Fruit fly (Drosophila melanogaster): Measurements from ENCODE around the gene CG14435.
A peak's percentile ranks its signal among the peaks of the same experiment; 100 is the strongest.

Gene CG14435

DNA sequence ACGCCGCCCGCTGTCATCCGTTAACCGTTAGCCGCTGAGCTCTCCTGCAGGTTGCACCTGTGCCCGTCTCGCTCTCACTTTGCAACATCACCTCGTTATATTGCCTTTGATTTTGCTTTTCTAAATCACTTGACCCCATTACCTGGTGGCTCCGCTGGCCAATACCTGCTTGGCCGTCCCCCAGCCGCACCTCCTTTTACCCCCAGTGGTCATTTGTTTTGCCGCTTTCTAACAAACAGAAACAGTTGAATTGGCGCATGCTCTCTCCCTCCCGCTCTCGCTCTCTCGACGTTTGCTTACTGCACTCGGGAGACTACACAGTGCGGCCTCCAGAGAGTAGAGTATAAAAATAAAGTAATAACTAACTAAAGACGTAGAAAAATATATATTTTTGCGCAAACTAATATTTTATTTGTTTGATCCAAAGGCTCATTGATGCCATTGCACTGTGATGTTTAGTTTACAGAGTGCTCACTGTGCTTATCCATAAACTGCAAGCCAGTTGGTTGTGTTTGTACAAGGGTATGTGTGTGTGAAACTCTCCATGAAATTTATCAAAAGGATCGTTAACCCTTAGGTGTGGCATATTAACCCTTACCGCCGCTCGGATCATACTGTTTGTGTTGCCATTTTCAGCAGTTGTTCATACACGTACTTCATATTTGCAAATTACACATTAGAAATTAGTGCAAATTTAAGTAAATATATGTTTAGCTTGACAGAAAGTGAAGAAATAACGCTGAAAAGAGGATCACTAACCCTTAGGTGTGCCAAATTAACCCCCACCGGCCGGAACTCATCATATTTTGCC is 39.0 kb downstream of the CG14435 start:
- TF ChIP-seq Dip3 (GFP tag; optimal IDR thresholded peaks at IDR 0.05) (peak; percentile 82), lmd (GFP tag; IDR thresholded peaks at IDR 0.05) (peak; percentile 81), CG2202 (tag; optimal IDR thresholded peaks at IDR 0.05) (peak; percentile 39), al (GFP tag; IDR thresholded peaks at IDR 0.05) (peak; percentile 76; the same call in 1 of the 2 replicates), NFAT (GFP tag; IDR thresholded peaks at IDR 0.05) (peak; percentile 84), HHEX (GFP tag; optimal IDR thresholded peaks at IDR 0.05) (peak; percentile 79), CG43689 (GFP tag; IDR thresholded peaks at IDR 0.05) (peak; percentile 62), CG5245 (GFP tag; optimal IDR thresholded peaks at IDR 0.05) (peak; percentile 56), lov (optimal IDR thresholded peaks at IDR 0.05) (no peak), lov (GFP tag; IDR thresholded peaks at IDR 0.05) (peak; percentile 87; the same call in 2 of the 3 replicates), exex (tag; optimal IDR thresholded peaks at IDR 0.05) (peak; percentile 23), CG6654 (GFP tag; optimal IDR thresholded peaks at IDR 0.05) (peak; percentile 3), gcm (GFP tag; optimal IDR thresholded peaks at IDR 0.05) (no peak), CG8359 (GFP tag; optimal IDR thresholded peaks at IDR 0.05; ENCODE audit: borderline replicate concordance) (no peak), zen2 (GFP tag; IDR thresholded peaks at IDR 0.05; ENCODE audit: partially characterized antibody) (no peak), sqz (GFP tag; optimal IDR thresholded peaks at IDR 0.05) (no peak), shn (GFP tag; optimal IDR thresholded peaks at IDR 0.05) (peak; percentile 36), Meics (GFP tag; optimal IDR thresholded peaks at IDR 0.05) (peak; percentile 78), CG12104 (GFP tag; optimal IDR thresholded peaks at IDR 0.05) (peak; percentile 8), Bteb2 (GFP tag; optimal IDR thresholded peaks at IDR 0.05) (peak; percentile 75), nerfin-1 (tag; optimal IDR thresholded peaks at IDR 0.05) (peak; percentile 64), CG12391 (tag; optimal IDR thresholded peaks at IDR 0.05) (peak; percentile 84), crol (GFP tag; IDR thresholded peaks at IDR 0.05) (peak; percentile 47; the same call in 1 of the 2 replicates), ham (GFP tag; IDR thresholded peaks at IDR 0.05) (no peak), Ets97D (GFP tag; optimal IDR thresholded peaks at IDR 0.05) (peak; percentile 41), CG10979 (tag; optimal IDR thresholded peaks at IDR 0.05) (peak; percentile 68), ase (GFP tag; IDR thresholded peaks at IDR 0.05) (peak; percentile 82), CG10654 (GFP tag; optimal IDR thresholded peaks at IDR 0.05) (peak; percentile 46), TFAM (GFP tag; optimal IDR thresholded peaks at IDR 0.05) (peak; percentile 40), CG7839 (tag; optimal IDR thresholded peaks at IDR 0.05) (no peak), CG17912 (GFP tag; optimal IDR thresholded peaks at IDR 0.05) (no peak), CG1603 (tag; optimal IDR thresholded peaks at IDR 0.05) (peak; percentile 91), ERR (GFP tag; optimal IDR thresholded peaks at IDR 0.05) (no peak), CG12219 (GFP tag; optimal IDR thresholded peaks at IDR 0.05) (peak; percentile 68), Gug (GFP tag; IDR thresholded peaks at IDR 0.05) (peak; percentile 90), Doc3 (GFP tag; IDR thresholded peaks at IDR 0.05; ENCODE audit: partially characterized antibody) (no peak), dm (GFP tag; optimal IDR thresholded peaks at IDR 0.05) (peak; percentile 13), E2f2 (GFP tag; IDR thresholded peaks at IDR 0.05) (peak; percentile 54; the same call in 1 of the 2 replicates), CG14050 (GFP tag; IDR thresholded peaks at IDR 0.05) (peak; percentile 84), en (GFP tag; optimal IDR thresholded peaks at IDR 0.05) (no peak), lola (GFP tag; optimal IDR thresholded peaks at IDR 0.05) (peak in 1 of 3 experiments; percentile 73), vnd (GFP tag; IDR thresholded peaks at IDR 0.05; ENCODE audit: partially characterized antibody) (no peak), Oli (tag; optimal IDR thresholded peaks at IDR 0.05) (peak; percentile 79), dan (GFP tag; IDR thresholded peaks at IDR 0.05) (peak; percentile 42; the same call in 1 of the 2 replicates), sna (GFP tag; IDR thresholded peaks at IDR 0.05; ENCODE audit: partially characterized antibody) (no peak), CG5953 (GFP tag; IDR thresholded peaks at IDR 0.05) (peak; percentile 85), inv (GFP tag; IDR thresholded peaks at IDR 0.05; ENCODE audit: partially characterized antibody) (no peak), Oaz (GFP tag; IDR thresholded peaks at IDR 0.05) (no peak), Max (GFP tag; optimal IDR thresholded peaks at IDR 0.05) (peak; percentile 71)

All from whole organism, embryonic.